Fruit fly (Drosophila melanogaster) ovary, adult (tissue): ENCODE data around the gene CG3528.

Experiments used
- CG17801 ChIP-seq: fragments of 200-800 bp; optimal IDR thresholded peaks from 2 replicates; lab custom pipeline; 2019; ENCODE audit warnings: missing biosample characterization, mild to moderate bottlenecking, missing genetic modification characterization, moderate library complexity; ENCODE audit not compliant: partially characterized antibody

The CG3528 gene

dm6 chr2L:2472740-2473139 lies 45.1 kb downstream of the CG3528 start:
- no peak for TF ChIP-seq CG17801 (GFP tag; lab: Kevin White, UChicago)

- TF ChIP-seq CG17801 (GFP tag; lab: Kevin White, UChicago), result no peak
Observed at dm6 chr2L:2470585-2470984, 47.3 kb downstream of the CG3528 start.

- TF ChIP-seq CG17801 (GFP tag; lab: Kevin White, UChicago), result no peak
Observed at dm6 chr2L:2467722-2468372, 50.0 kb downstream of the CG3528 start.
